Fruit fly (Drosophila melanogaster) whole organism, embryonic: Measurements from ENCODE around the gene Alg2.

Source experiments
- Adf1 ChIP-seq: fragments of 200-800 bp; sonication (Bioruptor generic); IDR thresholded peaks from 2 replicates; pipeline ENCODE4 v1.3.6; 2022; ENCODE audit warnings: missing biosample characterization, missing genetic modification characterization
- Atf-2 ChIP-seq: fragments of 200-800 bp; sonication (Bioruptor generic); optimal IDR thresholded peaks from 2 replicates; lab custom pipeline; 2016; ENCODE audit warnings: missing biosample characterization, missing genetic modification characterization
- Bgb ChIP-seq: fragments of 200-800 bp; sonication (Bioruptor generic); IDR thresholded peaks from 2 replicates; pipeline ENCODE4 v1.3.6; 2022; ENCODE audit warnings: missing biosample characterization, missing genetic modification characterization; ENCODE audit not compliant: partially characterized antibody
- CG10959 ChIP-seq: fragments of 200-800 bp; sonication (Bioruptor generic); IDR thresholded peaks from 2 replicates; pipeline ENCODE4 v1.3.6; 2022; ENCODE audit warnings: missing biosample characterization, missing genetic modification characterization
- CG11247 ChIP-seq: fragments of 200-800 bp; sonication (Bioruptor generic); IDR thresholded peaks from 2 replicates; pipeline ENCODE4 v1.3.6; 2022; ENCODE audit warnings: missing biosample characterization, missing genetic modification characterization
- CG11695 ChIP-seq: fragments of 200-800 bp; sonication (Bioruptor generic); IDR thresholded peaks from 3 replicates; pipeline ENCODE4 v1.3.6; 2022; ENCODE audit warnings: missing biosample characterization, missing genetic modification characterization
- CG15514 ChIP-seq: fragments of 200-800 bp; sonication (Bioruptor generic); optimal IDR thresholded peaks from 3 replicates; lab custom pipeline; 2017; ENCODE audit warnings: missing biosample characterization, missing genetic modification characterization, mild to moderate bottlenecking, moderate library complexity, missing genetic modification reagents
- CG17186 ChIP-seq: fragments of 200-800 bp; sonication (Bioruptor generic); optimal IDR thresholded peaks from 3 replicates; lab custom pipeline; 2017; ENCODE audit warnings: missing biosample characterization, missing genetic modification reagents, missing genetic modification characterization
- CG17361 ChIP-seq: fragments of 200-800 bp; sonication (Bioruptor generic); IDR thresholded peaks from 3 replicates; pipeline ENCODE4 v1.3.6; 2022; ENCODE audit warnings: missing biosample characterization, missing genetic modification characterization
- CG18764 ChIP-seq: fragments of 200-800 bp; sonication (Bioruptor generic); optimal IDR thresholded peaks from 3 replicates; lab custom pipeline; 2016; ENCODE audit warnings: missing biosample characterization, missing genetic modification characterization
- CG2116 ChIP-seq: fragments of 200-800 bp; sonication (Bioruptor generic); optimal IDR thresholded peaks from 3 replicates; lab custom pipeline; 2018; ENCODE audit warnings: missing biosample characterization, mild to moderate bottlenecking, missing genetic modification characterization
- CG2129 ChIP-seq: fragments of 200-800 bp; sonication (Bioruptor generic); IDR thresholded peaks from 2 replicates; pipeline ENCODE4 v1.3.6; 2022; ENCODE audit warnings: missing biosample characterization, missing genetic modification characterization; ENCODE audit not compliant: partially characterized antibody
- CG3281 ChIP-seq: fragments of 200-800 bp; sonication (Bioruptor generic); optimal IDR thresholded peaks from 3 replicates; lab custom pipeline; 2017; ENCODE audit warnings: missing biosample characterization, mild to moderate bottlenecking, missing genetic modification characterization
- CG6791 ChIP-seq: fragments of 200-800 bp; sonication (Bioruptor generic); IDR thresholded peaks from 3 replicates; pipeline ENCODE4 v1.3.6; 2022; ENCODE audit warnings: missing biosample characterization, missing genetic modification characterization; ENCODE audit not compliant: partially characterized antibody
- CG7928 ChIP-seq: fragments of 200-800 bp; sonication (Bioruptor generic); optimal IDR thresholded peaks from 2 replicates; lab custom pipeline; 2017; ENCODE audit warnings: missing biosample characterization, mild to moderate bottlenecking, missing genetic modification characterization
- CG7987 ChIP-seq: fragments of 200-800 bp; sonication (Bioruptor generic); optimal IDR thresholded peaks from 2 replicates; lab custom pipeline; 2018; ENCODE audit warnings: missing biosample characterization, mild to moderate bottlenecking, missing genetic modification characterization, moderate library complexity
- CG8290 ChIP-seq, 3 experiments: fragments of 200-800 bp; sonication (Bioruptor generic); optimal IDR thresholded peaks; 2 replicates each; lab custom pipeline; 2016 to 2019; ENCODE audit warnings: missing biosample characterization in 3 of 3, missing genetic modification characterization in 3 of 3, mild to moderate bottlenecking in 2 of 3, moderate library complexity in 1 of 3
- CG8765 ChIP-seq: fragments of 200-800 bp; sonication (Bioruptor generic); IDR thresholded peaks from 2 replicates; pipeline ENCODE4 v1.3.6; 2022; ENCODE audit warnings: missing biosample characterization, missing genetic modification characterization
- CTCF ChIP-seq: fragments of 200-800 bp; sonication (Bioruptor generic); optimal IDR thresholded peaks from 2 replicates; lab custom pipeline; 2017; ENCODE audit warnings: missing biosample characterization, mild to moderate bottlenecking, missing genetic modification characterization, moderate library complexity
- CrebB ChIP-seq: fragments of 200-800 bp; sonication (Bioruptor generic); optimal IDR thresholded peaks from 3 replicates; lab custom pipeline; 2018; ENCODE audit warnings: missing biosample characterization, mild to moderate bottlenecking, missing genetic modification characterization
- D19B ChIP-seq: fragments of 200-800 bp; sonication (Bioruptor generic); optimal IDR thresholded peaks from 2 replicates; lab custom pipeline; 2017; ENCODE audit warnings: missing biosample characterization, mild to moderate bottlenecking, missing genetic modification characterization
- Dad ChIP-seq: fragments of 200-800 bp; sonication (Bioruptor generic); optimal IDR thresholded peaks from 3 replicates; lab custom pipeline; 2016; ENCODE audit warnings: missing biosample characterization, missing genetic modification characterization
- Dll ChIP-seq: fragments of 200-800 bp; sonication (Bioruptor generic); IDR thresholded peaks from 4 replicates; pipeline ENCODE4 v1.3.6; 2022; ENCODE audit warnings: missing biosample characterization, missing genetic modification characterization; ENCODE audit not compliant: partially characterized antibody
- Dref ChIP-seq: fragments of 200-800 bp; sonication (Bioruptor generic); IDR thresholded peaks from 2 replicates; pipeline ENCODE4 v1.3.6; 2022; ENCODE audit warnings: missing biosample characterization, missing genetic modification characterization
- Hr3 ChIP-seq: fragments of 200-800 bp; sonication (Bioruptor generic); optimal IDR thresholded peaks from 3 replicates; lab custom pipeline; 2016; ENCODE audit warnings: missing biosample characterization, missing genetic modification characterization
- Hr78 ChIP-seq, 2 experiments: fragments of 200-800 bp in 1 of 2; fragments of >200 bp in 1 of 2; sonication (Bioruptor generic) in 1 of 2; optimal IDR thresholded peaks; 2 replicates each; lab custom pipeline; 2017 to 2019; ENCODE audit warnings: missing biosample characterization in 2 of 2, missing genetic modification characterization in 2 of 2, mild to moderate bottlenecking in 1 of 2, moderate library complexity in 1 of 2
- Lhr ChIP-seq: fragments of 200-800 bp; sonication (Bioruptor generic); optimal IDR thresholded peaks from 3 replicates; lab custom pipeline; 2017; ENCODE audit warnings: mild to moderate bottlenecking, missing biosample characterization, missing genetic modification reagents, missing genetic modification characterization
- Oaz ChIP-seq: fragments of 200-800 bp; sonication (Bioruptor generic); IDR thresholded peaks from 2 replicates; pipeline ENCODE4 v1.3.6; 2022; ENCODE audit warnings: missing biosample characterization, missing genetic modification characterization
- Ssrp ChIP-seq: fragments of 200-800 bp; sonication (Bioruptor generic); optimal IDR thresholded peaks from 2 replicates; lab custom pipeline; 2018; ENCODE audit warnings: missing biosample characterization, mild to moderate bottlenecking, missing genetic modification characterization, moderate library complexity
- Vsx1 ChIP-seq: fragments of 200-800 bp; sonication (Bioruptor generic); optimal IDR thresholded peaks from 2 replicates; lab custom pipeline; 2017; ENCODE audit warnings: missing biosample characterization, mild to moderate bottlenecking, missing genetic modification characterization, missing genetic modification reagents
- ara ChIP-seq: fragments of 200-800 bp; sonication (Bioruptor generic); IDR thresholded peaks from 2 replicates; pipeline ENCODE4 v1.3.6; 2022; ENCODE audit warnings: missing biosample characterization, missing genetic modification characterization
- ato ChIP-seq: fragments of 200-800 bp; sonication (Bioruptor generic); IDR thresholded peaks from 2 replicates; pipeline ENCODE4 v1.3.6; 2022; ENCODE audit warnings: missing biosample characterization, missing genetic modification characterization; ENCODE audit not compliant: partially characterized antibody
- cad ChIP-seq: fragments of >200 bp; optimal IDR thresholded peaks from 2 replicates; lab custom pipeline; 2017; ENCODE audit warnings: missing biosample characterization, missing genetic modification characterization
- corto ChIP-seq: fragments of 200-800 bp; sonication (Bioruptor generic); optimal IDR thresholded peaks from 2 replicates; lab custom pipeline; 2016; ENCODE audit warnings: missing biosample characterization, mild to moderate bottlenecking, missing genetic modification characterization, moderate library complexity
- dimm ChIP-seq: fragments of 200-800 bp; sonication (Bioruptor generic); IDR thresholded peaks from 2 replicates; pipeline ENCODE4 v1.3.6; 2022; ENCODE audit warnings: missing biosample characterization, missing genetic modification characterization
- en ChIP-seq: fragments of 200-800 bp; sonication (Bioruptor generic); optimal IDR thresholded peaks from 2 replicates; lab custom pipeline; 2016; ENCODE audit warnings: missing biosample characterization, missing genetic modification characterization
- gce ChIP-seq: fragments of 200-800 bp; sonication (Bioruptor generic); IDR thresholded peaks from 3 replicates; pipeline ENCODE4 v1.3.6; 2022; ENCODE audit warnings: missing biosample characterization, missing genetic modification characterization
- gcm ChIP-seq: fragments of 200-800 bp; sonication (Bioruptor generic); optimal IDR thresholded peaks from 2 replicates; lab custom pipeline; 2019; ENCODE audit warnings: missing biosample characterization, mild to moderate bottlenecking, missing genetic modification characterization, moderate library complexity
- kay ChIP-seq: fragments of 200-800 bp; sonication (Bioruptor generic); optimal IDR thresholded peaks from 2 replicates; lab custom pipeline; 2016; ENCODE audit warnings: missing biosample characterization, missing genetic modification characterization
- klu ChIP-seq: fragments of 200-800 bp; sonication (Bioruptor generic); IDR thresholded peaks from 2 replicates; pipeline ENCODE4 v1.3.6; 2022; ENCODE audit warnings: missing biosample characterization, missing genetic modification characterization
- mld ChIP-seq: fragments of 200-800 bp; sonication (Bioruptor generic); IDR thresholded peaks from 3 replicates; pipeline ENCODE4 v1.3.6; 2022; ENCODE audit warnings: missing biosample characterization, missing genetic modification characterization; ENCODE audit not compliant: partially characterized antibody
- pfk ChIP-seq: fragments of 200-800 bp; sonication (Bioruptor generic); optimal IDR thresholded peaks from 2 replicates; lab custom pipeline; 2018; ENCODE audit warnings: missing biosample characterization, mild to moderate bottlenecking, missing genetic modification characterization, moderate library complexity
- sens ChIP-seq: fragments of 200-800 bp; sonication (Bioruptor generic); peaks from one replicate; lab custom pipeline; 2016; ENCODE audit warnings: missing biosample characterization, missing genetic modification characterization
- sna ChIP-seq: fragments of 200-800 bp; sonication (Bioruptor generic); IDR thresholded peaks from 2 replicates; pipeline ENCODE4 v1.3.6; 2022; ENCODE audit warnings: missing biosample characterization, missing genetic modification characterization; ENCODE audit not compliant: partially characterized antibody
- tap ChIP-seq: fragments of 200-800 bp; optimal IDR thresholded peaks from 3 replicates; lab custom pipeline; 2019; ENCODE audit warnings: missing biosample characterization, mild to moderate bottlenecking, missing genetic modification characterization, moderate library complexity
- tna ChIP-seq: fragments of 200-800 bp; sonication (Bioruptor generic); IDR thresholded peaks from 2 replicates; pipeline ENCODE4 v1.3.6; 2022; ENCODE audit warnings: missing biosample characterization, missing genetic modification characterization; ENCODE audit not compliant: partially characterized antibody
- unpg ChIP-seq: fragments of 200-800 bp; sonication (Bioruptor generic); optimal IDR thresholded peaks from 3 replicates; lab custom pipeline; 2018; ENCODE audit warnings: missing biosample characterization, mild to moderate bottlenecking, missing genetic modification characterization, moderate library complexity
- vnd ChIP-seq: fragments of 200-800 bp; sonication (Bioruptor generic); IDR thresholded peaks from 3 replicates; pipeline ENCODE4 v1.3.6; 2022; ENCODE audit warnings: missing biosample characterization, missing genetic modification characterization; ENCODE audit not compliant: partially characterized antibody
- wdn ChIP-seq: fragments of 200-800 bp; sonication (Bioruptor generic); IDR thresholded peaks from 2 replicates; pipeline ENCODE4 v1.3.6; 2022; ENCODE audit warnings: missing biosample characterization, missing genetic modification characterization
- zfh1 ChIP-seq: fragments of 200-800 bp; sonication (Bioruptor generic); IDR thresholded peaks from 3 replicates; pipeline ENCODE4 v1.3.6; 2022; ENCODE audit warnings: missing biosample characterization, missing genetic modification characterization

Gene Alg2

DNA sequence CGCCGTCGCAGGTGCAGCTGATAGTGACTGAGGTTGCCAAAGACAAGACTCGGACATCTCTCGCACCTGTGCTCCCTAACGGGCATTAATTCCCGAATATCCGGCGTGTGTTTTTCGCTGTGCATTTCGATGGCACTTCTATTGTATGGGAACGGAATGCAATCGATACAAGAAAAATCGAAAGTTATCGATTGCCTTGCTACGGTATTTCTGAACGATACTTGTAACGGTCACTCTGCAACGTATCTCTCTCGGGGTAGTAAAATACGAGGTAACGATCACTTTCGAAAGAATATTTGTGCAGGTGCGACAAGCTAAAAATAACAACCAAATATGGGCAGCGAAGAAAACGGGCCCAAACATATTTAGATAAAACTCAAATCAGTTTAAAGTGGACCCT, 21.3 kb downstream of the Alg2 start, which contains the start of gene CG32280 (continued):
- no peak for TF ChIP-seq CG7987 (GFP tag; lab: Kevin White, UChicago)
- peak; percentile 19 for TF ChIP-seq CG8290 (GFP tag; optimal IDR thresholded peaks at IDR 0.05; lab: Kevin White, UChicago)
- no peak for TF ChIP-seq CG8290 (tag; optimal IDR thresholded peaks at IDR 0.05; lab: Kevin White, UChicago)
- 0 out of 2 replicates have a peak, but pooled peaks have one; percentile 12 for TF ChIP-seq Adf1 (GFP tag; lab: Robert Waterston, UW)
- no peak for TF ChIP-seq CG8765 (GFP tag; lab: Robert Waterston, UW)
- TF ChIP-seq CG3281 (GFP tag; lab: Kevin White, UChicago) = peak; percentile 24
- TF ChIP-seq Dll (GFP tag; lab: Robert Waterston, UW) = peak; percentile 82
- no peak for TF ChIP-seq Vsx1 (GFP tag; lab: Kevin White, UChicago)
- TF ChIP-seq gcm (GFP tag; lab: Kevin White, UChicago) = no peak
- peak; percentile 20 for TF ChIP-seq unpg
- TF ChIP-seq en (GFP tag; lab: Kevin White, UChicago) = no peak
- TF ChIP-seq D19B = peak; percentile 22
- no peak for TF ChIP-seq Hr78 (GFP tag; optimal IDR thresholded peaks at IDR 0.05; lab: Kevin White, UChicago)
- peak; percentile 4 for TF ChIP-seq CG17186
- no peak for TF ChIP-seq CG18764 (GFP tag; lab: Kevin White, UChicago)
- no peak for TF ChIP-seq CG10959 (GFP tag; lab: Robert Waterston, UW)
- no peak for TF ChIP-seq corto (GFP tag; lab: Kevin White, UChicago)
- TF ChIP-seq mld (GFP tag; lab: Robert Waterston, UW) = peak; percentile 73; the same call in 1 of the 3 replicates
- 0 out of 3 replicates have a peak, but pooled peaks have one; percentile 12 for TF ChIP-seq CG17361 (GFP tag; lab: Robert Waterston, UW)
- no peak for TF ChIP-seq tap
- peak; percentile 84 for TF ChIP-seq vnd
- TF ChIP-seq pfk (GFP tag; lab: Kevin White, UChicago) = peak; percentile 69
- no peak for TF ChIP-seq kay (GFP tag; lab: Kevin White, UChicago)
- TF ChIP-seq ara (GFP tag; lab: Robert Waterston, UW) = no peak
- TF ChIP-seq CrebB (tag; lab: Kevin White, UChicago) = peak; percentile 35
- TF ChIP-seq dimm (GFP tag; lab: Robert Waterston, UW) = no peak
- no peak for TF ChIP-seq klu
- peak; percentile 85 for TF ChIP-seq tna (GFP tag; lab: Robert Waterston, UW)
- TF ChIP-seq Dref (GFP tag; lab: Robert Waterston, UW) = peak; percentile 96
- peak; percentile 72 for TF ChIP-seq CG15514 (GFP tag; lab: Kevin White, UChicago)
- TF ChIP-seq gce (GFP tag; lab: Robert Waterston, UW) = no peak
- no peak for TF ChIP-seq cad (GFP tag; lab: Kevin White, UChicago)
- no peak for TF ChIP-seq CTCF
- peak; percentile 76 for TF ChIP-seq CG2116 (GFP tag; lab: Kevin White, UChicago)
- peak; percentile 91 for TF ChIP-seq sens (GFP tag; lab: Kevin White, UChicago)
- TF ChIP-seq zfh1 (GFP tag; lab: Robert Waterston, UW) = 0 out of 3 replicates have a peak, but pooled peaks have one; percentile 51
- peak; percentile 89 for TF ChIP-seq CG6791 (GFP tag; lab: Robert Waterston, UW)
- TF ChIP-seq CG11247 (GFP tag; lab: Robert Waterston, UW) = no peak
- TF ChIP-seq Ssrp (tag; lab: Kevin White, UChicago) = no peak
- peak; percentile 85 for TF ChIP-seq ato
- TF ChIP-seq sna (GFP tag; lab: Robert Waterston, UW) = peak; percentile 81
- no peak for TF ChIP-seq CG11695 (GFP tag; lab: Robert Waterston, UW)
- TF ChIP-seq Bgb (GFP tag; lab: Robert Waterston, UW) = peak; percentile 95
- no peak for TF ChIP-seq Oaz (GFP tag; lab: Robert Waterston, UW)
- peak; percentile 32 for TF ChIP-seq Dad (GFP tag; lab: Kevin White, UChicago)
- TF ChIP-seq wdn (GFP tag; lab: Robert Waterston, UW) = no peak
- TF ChIP-seq Atf-2 (GFP tag; lab: Kevin White, UChicago) = no peak
- no peak for TF ChIP-seq Hr3
- peak; percentile 76 for TF ChIP-seq CG2129 (GFP tag; lab: Robert Waterston, UW)
- TF ChIP-seq CG7928 (GFP tag; lab: Kevin White, UChicago) = no peak
- no peak for TF ChIP-seq Lhr
